Worm (Caenorhabditis elegans) whole organism, L1 larva: ENCODE measurements around the gene hipr-1.

ENCODE experiments used
- ama-1 ChIP-seq: fragments of 150-350 bp; optimal IDR thresholded peaks from 2 replicates; lab custom pipeline; 2014
- ces-1 ChIP-seq: fragments of 150-350 bp; optimal IDR thresholded peaks from 2 replicates; lab custom pipeline; 2014; ENCODE audit warnings: missing biosample characterization, missing genetic modification reagents, missing genetic modification characterization
- lsy-2 ChIP-seq, 2 experiments: fragments of 150-350 bp; optimal IDR thresholded peaks; 2 replicates each; lab custom pipeline; 2014; ENCODE audit warnings: missing biosample characterization in 2 of 2, missing genetic modification characterization in 2 of 2
- mep-1 ChIP-seq: fragments of 150-350 bp; optimal IDR thresholded peaks from 2 replicates; lab custom pipeline; 2014; ENCODE audit warnings: missing biosample characterization, missing genetic modification characterization
- nhr-77 ChIP-seq: fragments of 150-350 bp; optimal IDR thresholded peaks from 2 replicates; lab custom pipeline; 2014; ENCODE audit warnings: missing biosample characterization, missing genetic modification characterization
- snpc-4 ChIP-seq: fragments of 150-350 bp; optimal IDR thresholded peaks from 2 replicates; lab custom pipeline; 2014; ENCODE audit warnings: missing biosample characterization, missing genetic modification characterization
- tbx-2 ChIP-seq: sonication (generic microtip); optimal IDR thresholded peaks from 2 replicates; lab custom pipeline; 2016; ENCODE audit warnings: missing genetic modification characterization, missing compliant biosample characterization
- unc-62 ChIP-seq: fragments of 150-350 bp; optimal IDR thresholded peaks from 2 replicates; lab custom pipeline; 2014; ENCODE audit warnings: missing biosample characterization, missing genetic modification reagents, missing genetic modification characterization
- unc-86 ChIP-seq: sonication (generic microtip); optimal IDR thresholded peaks from 2 replicates; lab custom pipeline; 2016; ENCODE audit warnings: missing genetic modification characterization, missing compliant biosample characterization

DNA sequence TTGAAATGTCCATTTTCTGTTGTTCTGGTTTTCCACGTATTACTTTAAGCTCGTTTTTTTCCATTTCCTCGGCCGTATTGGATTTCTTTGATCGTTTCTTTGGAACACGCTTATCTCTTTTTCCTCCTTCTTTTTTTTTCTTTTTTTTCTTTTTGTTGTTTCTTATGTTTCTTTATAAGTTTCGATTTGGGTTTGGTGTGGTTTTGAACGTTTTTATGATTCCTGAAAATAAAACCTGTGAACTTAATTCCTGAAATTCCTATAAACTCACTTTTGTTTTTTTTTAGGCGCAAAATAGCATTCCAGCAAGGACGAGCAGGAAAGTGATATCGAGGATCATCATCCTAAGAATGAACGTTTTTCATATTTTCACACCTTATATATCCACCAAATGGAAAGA, 51.2 kb downstream of the hipr-1 start, which contains the start of gene K02D10.2:
- TF ChIP-seq ama-1 (lab: Kevin White, UChicago), result no peak
- no peak for TF ChIP-seq unc-62
- TF ChIP-seq mep-1 (tag; lab: Kevin White, UChicago), result no peak
- TF ChIP-seq lsy-2 (tag; optimal IDR thresholded peaks at IDR 0.05; lab: Kevin White, UChicago), result no peak
- no peak for TF ChIP-seq snpc-4 (tag; lab: Kevin White, UChicago)
- no peak for TF ChIP-seq unc-86 (tag; lab: Kevin White, UChicago)
- TF ChIP-seq nhr-77 (tag; lab: Kevin White, UChicago), result no peak
- no peak for TF ChIP-seq tbx-2
- TF ChIP-seq ces-1 (GFP tag; lab: Kevin White, UChicago), result no peak
